Worm (Caenorhabditis elegans) whole organism, L1 larva: ENCODE measurements around the gene cyp-35A5.

ENCODE experiments used
- C04F5.9 ChIP-seq: sonication (generic microtip); optimal IDR thresholded peaks from 2 replicates; lab custom pipeline; 2016; ENCODE audit warnings: missing genetic modification characterization, missing compliant biosample characterization
- C16A3.4 ChIP-seq: fragments of 150-350 bp; optimal IDR thresholded peaks from 2 replicates; lab custom pipeline; 2014; ENCODE audit warnings: missing biosample characterization, missing genetic modification characterization
- C34B4.2 ChIP-seq: sonication (generic microtip); optimal IDR thresholded peaks from 2 replicates; lab custom pipeline; 2017; ENCODE audit warnings: mild to moderate bottlenecking, missing genetic modification characterization, missing compliant biosample characterization
- aha-1 ChIP-seq: fragments of 150-350 bp; optimal IDR thresholded peaks from 2 replicates; lab custom pipeline; 2014; ENCODE audit warnings: missing biosample characterization, missing genetic modification characterization
- alr-1 ChIP-seq: fragments of 200-800 bp; sonication (Bioruptor generic); optimal IDR thresholded peaks from 2 replicates; lab custom pipeline; 2018; ENCODE audit warnings: borderline replicate concordance, mild to moderate bottlenecking, missing genetic modification characterization, missing compliant biosample characterization
- aly-2 ChIP-seq: fragments of 150-350 bp; optimal IDR thresholded peaks from 2 replicates; lab custom pipeline; 2014; ENCODE audit warnings: missing biosample characterization, missing genetic modification characterization
- ceh-63 ChIP-seq: fragments of 200-800 bp; sonication (Bioruptor generic); optimal IDR thresholded peaks from 2 replicates; lab custom pipeline; 2018; ENCODE audit warnings: mild to moderate bottlenecking, missing genetic modification characterization, missing compliant biosample characterization
- ceh-8 ChIP-seq: fragments of 200-800 bp; sonication (Bioruptor generic); optimal IDR thresholded peaks from 2 replicates; lab custom pipeline; 2018; ENCODE audit warnings: mild to moderate bottlenecking, missing genetic modification characterization, moderate library complexity, missing compliant biosample characterization
- ceh-88 ChIP-seq: fragments of 200-800 bp; sonication (Bioruptor generic); IDR thresholded peaks from 2 replicates; pipeline ENCODE4 v1.3.6; 2022; ENCODE audit warnings: missing genetic modification characterization, missing compliant biosample characterization
- ceh-90 ChIP-seq: sonication (generic microtip); optimal IDR thresholded peaks from 2 replicates; lab custom pipeline; 2016; ENCODE audit warnings: missing genetic modification characterization, missing compliant biosample characterization
- dsc-1 ChIP-seq: sonication (generic microtip); optimal IDR thresholded peaks from 2 replicates; lab custom pipeline; 2016; ENCODE audit warnings: mild to moderate bottlenecking, missing genetic modification characterization, missing compliant biosample characterization
- efl-1 ChIP-seq, 4 experiments: fragments of 150-350 bp; optimal IDR thresholded peaks in 3 of 4; peaks in 1 of 4; 1 replicate in 1 of 4; 2 replicates in 3 of 4; lab custom pipeline; 2014; ENCODE audit warnings: missing biosample characterization in 2 of 4, missing genetic modification characterization in 2 of 4, missing genetic modification reagents in 2 of 4
- egl-27 ChIP-seq, 2 experiments: fragments of 150-350 bp in 1 of 2; sonication (generic microtip); optimal IDR thresholded peaks; 3 replicates each; lab custom pipeline; 2017 to 2018; ENCODE audit warnings: missing biosample characterization in 2 of 2, missing genetic modification characterization in 2 of 2, missing genetic modification reagents in 2 of 2
- elt-3 ChIP-seq, 6 experiments: fragments of 150-350 bp in 1 of 6; sonication (generic microtip); optimal IDR thresholded peaks; 2 replicates each; lab custom pipeline; 2017 to 2018; ENCODE audit warnings: missing biosample characterization in 6 of 6, missing genetic modification characterization in 6 of 6, inconsistent platforms in 1 of 6
- ets-5 ChIP-seq: fragments of 200-800 bp; sonication (Bioruptor generic); IDR thresholded peaks from 2 replicates; pipeline ENCODE4 v1.3.6; 2022; ENCODE audit warnings: missing genetic modification characterization, missing compliant biosample characterization
- hpl-2 ChIP-seq: fragments of 150-350 bp; optimal IDR thresholded peaks from 2 replicates; lab custom pipeline; 2014; ENCODE audit warnings: missing biosample characterization, missing genetic modification reagents, missing genetic modification characterization
- irx-1 ChIP-seq: sonication (generic microtip); optimal IDR thresholded peaks from 2 replicates; lab custom pipeline; 2016; ENCODE audit warnings: missing genetic modification characterization, missing compliant biosample characterization
- isw-1 ChIP-seq: fragments of 200-800 bp; sonication (Bioruptor generic); IDR thresholded peaks from 2 replicates; pipeline ENCODE4 v1.3.6; 2022; ENCODE audit warnings: missing genetic modification characterization, missing compliant biosample characterization
- lin-13 ChIP-seq: fragments of 150-350 bp; optimal IDR thresholded peaks from 2 replicates; lab custom pipeline; 2014; ENCODE audit warnings: missing biosample characterization, missing genetic modification reagents, missing genetic modification characterization
- lin-14 ChIP-seq: fragments of 200-800 bp; sonication (Bioruptor generic); optimal IDR thresholded peaks from 2 replicates; lab custom pipeline; 2018; ENCODE audit warnings: mild to moderate bottlenecking, missing genetic modification characterization, moderate library complexity, missing compliant biosample characterization
- lin-35 ChIP-seq, 2 experiments: fragments of 150-350 bp; optimal IDR thresholded peaks; 2 replicates each; lab custom pipeline; 2014; ENCODE audit warnings: missing biosample characterization in 2 of 2, missing genetic modification characterization in 2 of 2, missing genetic modification reagents in 2 of 2
- lir-3 ChIP-seq: sonication (generic microtip); optimal IDR thresholded peaks from 2 replicates; lab custom pipeline; 2016; ENCODE audit warnings: mild to moderate bottlenecking, missing genetic modification characterization, moderate library complexity, missing compliant biosample characterization; ENCODE audit not compliant: poor library complexity
- mep-1 ChIP-seq: fragments of 150-350 bp; optimal IDR thresholded peaks from 2 replicates; lab custom pipeline; 2014; ENCODE audit warnings: missing biosample characterization, missing genetic modification characterization
- nhr-12 ChIP-seq: sonication (generic microtip); optimal IDR thresholded peaks from 2 replicates; lab custom pipeline; 2017; ENCODE audit warnings: missing biosample characterization, missing genetic modification characterization
- nhr-19 ChIP-seq: fragments of 200-800 bp; sonication (Bioruptor generic); conservative IDR thresholded peaks from 2 replicates; pipeline ENCODE4 v1.3.6; 2022; ENCODE audit warnings: missing genetic modification characterization, missing compliant biosample characterization
- nhr-47 ChIP-seq: sonication (generic microtip); optimal IDR thresholded peaks from 2 replicates; lab custom pipeline; 2016; ENCODE audit warnings: mild to moderate bottlenecking, missing genetic modification characterization, moderate library complexity, missing compliant biosample characterization
- nhr-77 ChIP-seq: fragments of 150-350 bp; optimal IDR thresholded peaks from 2 replicates; lab custom pipeline; 2014; ENCODE audit warnings: missing biosample characterization, missing genetic modification characterization
- nhr-85 ChIP-seq: sonication (generic microtip); peaks from one replicate; lab custom pipeline; 2016; ENCODE audit warnings: missing genetic modification characterization, inconsistent platforms, missing compliant biosample characterization
- pag-3 ChIP-seq: sonication (generic microtip); optimal IDR thresholded peaks from 2 replicates; lab custom pipeline; 2017; ENCODE audit warnings: missing genetic modification characterization, mild to moderate bottlenecking, missing compliant biosample characterization, antibody characterized with exemption, borderline replicate concordance; ENCODE audit not compliant: insufficient read depth
- pqm-1 ChIP-seq: sonication (generic microtip); optimal IDR thresholded peaks from 3 replicates; lab custom pipeline; 2017; ENCODE audit warnings: missing biosample characterization, missing genetic modification characterization
- skn-1 ChIP-seq: fragments of 150-350 bp; optimal IDR thresholded peaks from 2 replicates; lab custom pipeline; 2014; ENCODE audit warnings: missing biosample characterization, missing genetic modification characterization
- snpc-4 ChIP-seq: fragments of 150-350 bp; optimal IDR thresholded peaks from 2 replicates; lab custom pipeline; 2014; ENCODE audit warnings: missing biosample characterization, missing genetic modification characterization
- sox-4 ChIP-seq: sonication (generic microtip); optimal IDR thresholded peaks from 2 replicates; lab custom pipeline; 2016; ENCODE audit warnings: missing genetic modification characterization, missing compliant biosample characterization
- sptf-1 ChIP-seq: fragments of 150-350 bp; optimal IDR thresholded peaks from 2 replicates; lab custom pipeline; 2014; ENCODE audit warnings: missing biosample characterization, missing genetic modification characterization
- sup-37 ChIP-seq: fragments of 200-800 bp; sonication (Bioruptor generic); optimal IDR thresholded peaks from 2 replicates; lab custom pipeline; 2018; ENCODE audit warnings: mild to moderate bottlenecking, missing genetic modification characterization, missing compliant biosample characterization
- swsn-7 ChIP-seq: sonication (generic microtip); optimal IDR thresholded peaks from 2 replicates; lab custom pipeline; 2016; ENCODE audit warnings: missing genetic modification characterization, missing compliant biosample characterization
- tlp-1 ChIP-seq: fragments of 150-350 bp; optimal IDR thresholded peaks from 2 replicates; lab custom pipeline; 2014; ENCODE audit warnings: missing biosample characterization, missing genetic modification characterization
- unc-130 ChIP-seq: fragments of 150-350 bp; optimal IDR thresholded peaks from 2 replicates; lab custom pipeline; 2017; ENCODE audit warnings: missing biosample characterization, missing genetic modification characterization, inconsistent platforms
- unc-30 ChIP-seq: sonication (generic microtip); optimal IDR thresholded peaks from 2 replicates; lab custom pipeline; 2017; ENCODE audit warnings: missing biosample characterization, missing genetic modification characterization
- unc-86 ChIP-seq: sonication (generic microtip); optimal IDR thresholded peaks from 2 replicates; lab custom pipeline; 2016; ENCODE audit warnings: missing genetic modification characterization, missing compliant biosample characterization
- zag-1 ChIP-seq: fragments of 150-350 bp; optimal IDR thresholded peaks from 2 replicates; lab custom pipeline; 2014; ENCODE audit warnings: missing biosample characterization, missing genetic modification characterization
- ztf-4 ChIP-seq: fragments of 150-350 bp; optimal IDR thresholded peaks from 2 replicates; lab custom pipeline; 2014; ENCODE audit warnings: missing biosample characterization, missing genetic modification characterization

Gene cyp-35A5

ce11 chrV:3943364-3943763 lies 7.2 kb downstream of the cyp-35A5 start:
- TF ChIP-seq ztf-4 (tag; lab: Kevin White, UChicago) (no peak), lin-14 (GFP tag; lab: Kevin White, UChicago) (no peak), nhr-47 (tag; lab: Kevin White, UChicago) (no peak), tlp-1 (tag; lab: Kevin White, UChicago) (no peak), elt-3 (tag; optimal IDR thresholded peaks at IDR 0.05; lab: Kevin White, UChicago) (no peak), pqm-1 (tag; lab: Kevin White, UChicago) (no peak), alr-1 (no peak), unc-30 (tag; lab: Kevin White, UChicago) (no peak), nhr-77 (tag; lab: Kevin White, UChicago) (no peak), C16A3.4 (tag; lab: Kevin White, UChicago) (no peak), lin-13 (GFP tag; lab: Kevin White, UChicago) (no peak), dsc-1 (no peak), unc-130 (no peak), ceh-88 (GFP tag; lab: Robert Waterston, UW) (no peak), unc-86 (tag; lab: Kevin White, UChicago) (no peak), efl-1 (optimal IDR thresholded peaks at IDR 0.05; lab: Kevin White, UChicago) (no peak), efl-1 (GFP tag; optimal IDR thresholded peaks at IDR 0.05 in 1 of 2; lab: Kevin White, UChicago) (no peak), mep-1 (tag; lab: Kevin White, UChicago) (no peak), ceh-63 (GFP tag; lab: Kevin White, UChicago) (no peak), snpc-4 (tag; lab: Kevin White, UChicago) (no peak)

DNA sequence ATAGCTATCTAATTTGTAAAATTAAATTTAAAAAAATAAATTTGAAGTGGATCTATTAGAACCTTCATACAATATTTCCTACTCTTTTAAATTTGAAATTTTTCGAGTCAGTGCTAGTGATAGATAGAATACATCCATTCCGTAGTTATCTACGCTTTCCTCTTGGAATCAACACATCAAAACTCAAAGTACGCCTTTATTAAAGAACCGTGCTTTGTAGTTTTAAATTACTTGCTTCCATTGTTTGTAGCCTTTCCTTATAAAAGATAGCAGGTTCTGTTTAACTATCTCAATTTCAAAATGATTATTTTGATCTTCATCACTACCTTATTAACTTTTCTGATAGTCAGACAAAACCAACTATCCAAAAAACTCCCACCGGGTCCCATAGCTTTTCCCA lies 8.9 kb downstream of the cyp-35A5 start, which contains the start of gene cyp-35B3:
cyp-35B3 (plus strand) TSS at position 301 of the 400 bp plus-strand sequence.
- no peak for TF ChIP-seq efl-1 (optimal IDR thresholded peaks at IDR 0.05; lab: Kevin White, UChicago)
- TF ChIP-seq efl-1 (GFP tag; optimal IDR thresholded peaks at IDR 0.05 in 1 of 2; lab: Kevin White, UChicago) = no peak
- TF ChIP-seq ceh-8 (GFP tag; lab: Kevin White, UChicago) = no peak
- TF ChIP-seq zag-1 (tag; lab: Kevin White, UChicago) = no peak
- TF ChIP-seq dsc-1 = no peak
- no peak for TF ChIP-seq lir-3 (tag; lab: Kevin White, UChicago)
- no peak for TF ChIP-seq egl-27 (tag; optimal IDR thresholded peaks at IDR 0.05; lab: Kevin White, UChicago)
- no peak for TF ChIP-seq sup-37 (GFP tag; lab: Kevin White, UChicago)
- no peak for TF ChIP-seq sox-4 (tag; lab: Kevin White, UChicago)
- no peak for TF ChIP-seq swsn-7 (tag; lab: Kevin White, UChicago)
- no peak for TF ChIP-seq C04F5.9
- TF ChIP-seq isw-1 (GFP tag; lab: Robert Waterston, UW) = no peak
- TF ChIP-seq nhr-12 (tag; lab: Kevin White, UChicago) = no peak
- TF ChIP-seq lin-13 (GFP tag; lab: Kevin White, UChicago) = no peak
- TF ChIP-seq, all 84 proteins: peak for 0

- TF ChIP-seq efl-1 (optimal IDR thresholded peaks at IDR 0.05; lab: Kevin White, UChicago) (no peak), efl-1 (GFP tag; optimal IDR thresholded peaks at IDR 0.05 in 1 of 2; lab: Kevin White, UChicago) (no peak), pag-3 (no peak), ceh-90 (tag; lab: Kevin White, UChicago) (no peak), skn-1 (tag; lab: Kevin White, UChicago) (no peak), lin-35 (GFP tag; optimal IDR thresholded peaks at IDR 0.05; lab: Kevin White, UChicago) (no peak), pqm-1 (tag; lab: Kevin White, UChicago) (no peak), snpc-4 (tag; lab: Kevin White, UChicago) (no peak)
Measured at ce11 chrV:3949723-3950122, 13.6 kb downstream of the cyp-35A5 start, which contains the start of gene dach-1. dach-1 (plus strand) TSS chrV:3950023.

DNA sequence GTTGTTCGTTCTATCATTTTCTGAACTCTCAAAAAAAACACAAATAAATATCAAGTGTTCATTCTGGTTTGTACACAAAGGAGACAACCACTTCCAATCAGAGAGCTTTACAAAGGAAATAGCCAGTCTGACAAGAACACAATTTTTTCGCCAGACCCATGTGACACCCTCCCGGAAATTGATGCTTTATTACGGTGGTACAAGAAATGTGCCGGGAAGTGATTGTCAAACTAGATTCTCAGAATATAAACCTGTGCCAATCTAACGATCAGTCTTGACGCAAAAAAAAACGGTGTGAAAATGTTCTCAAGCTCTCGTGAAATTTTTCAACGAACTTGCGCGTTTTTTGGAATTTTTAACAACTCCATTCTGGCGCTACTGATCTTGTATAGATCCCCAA lies 17.6 kb downstream of the cyp-35A5 start, which contains the start of gene str-247:
str-247 (plus strand) TSS at position 301 of the 400 bp plus-strand sequence.
- TF ChIP-seq sptf-1 (no peak), swsn-7 (tag; lab: Kevin White, UChicago) (no peak), aly-2 (tag; lab: Kevin White, UChicago) (no peak), dsc-1 (no peak), irx-1 (tag; lab: Kevin White, UChicago) (no peak), ceh-63 (GFP tag; lab: Kevin White, UChicago) (no peak), nhr-85 (tag; lab: Kevin White, UChicago) (no peak), nhr-19 (GFP tag; lab: Robert Waterston, UW) (no peak), ets-5 (GFP tag; lab: Robert Waterston, UW) (no peak), aha-1 (tag; lab: Kevin White, UChicago) (no peak), ceh-90 (tag; lab: Kevin White, UChicago) (no peak), hpl-2 (no peak), efl-1 (optimal IDR thresholded peaks at IDR 0.05; lab: Kevin White, UChicago) (no peak), efl-1 (GFP tag; optimal IDR thresholded peaks at IDR 0.05 in 1 of 2; lab: Kevin White, UChicago) (no peak), C16A3.4 (tag; lab: Kevin White, UChicago) (no peak), isw-1 (GFP tag; lab: Robert Waterston, UW) (no peak), unc-130 (no peak), C34B4.2 (tag; lab: Kevin White, UChicago) (no peak)
